Worm (Caenorhabditis elegans) whole organism, young adult: Measurements from ENCODE around the gene F48F5.8.

Experiments
- ama-1 ChIP-seq, 3 experiments: fragments of 150-350 bp in 1 of 3; sonication (generic microtip) in 2 of 3; optimal IDR thresholded peaks; 2 replicates each; lab custom pipeline; 2014 to 2018; ENCODE audit warnings: missing biosample characterization in 2 of 3, missing genetic modification characterization in 2 of 3, missing genetic modification reagents in 2 of 3
- ceh-58 ChIP-seq: fragments of 200-800 bp; sonication (Bioruptor generic); IDR thresholded peaks from 2 replicates; pipeline ENCODE4 v1.3.6; 2022; ENCODE audit warnings: missing genetic modification characterization, missing compliant biosample characterization
- ceh-79 ChIP-seq: sonication (generic microtip); optimal IDR thresholded peaks from 2 replicates; lab custom pipeline; 2017; ENCODE audit warnings: mild to moderate bottlenecking, missing genetic modification characterization, missing compliant biosample characterization
- lin-54 ChIP-seq: fragments of 200-800 bp; sonication (Bioruptor generic); optimal IDR thresholded peaks from 2 replicates; lab custom pipeline; 2018; ENCODE audit warnings: mild to moderate bottlenecking, missing genetic modification characterization, missing compliant biosample characterization
- mes-4 ChIP-seq: sonication (generic microtip); optimal IDR thresholded peaks from 2 replicates; lab custom pipeline; 2016; ENCODE audit warnings: missing genotype, missing genetic modification characterization, missing compliant biosample characterization
- rec-8 ChIP-seq, 2 experiments: sonication (generic microtip); optimal IDR thresholded peaks; 2 replicates each; lab custom pipeline; 2016; ENCODE audit warnings: mild to moderate bottlenecking in 2 of 2, missing genetic modification characterization in 2 of 2, missing genetic modification reagents in 2 of 2, missing genotype in 2 of 2, missing biosample characterization in 1 of 2, missing compliant biosample characterization in 1 of 2, moderate library complexity in 1 of 2
- sea-2 ChIP-seq: fragments of 200-800 bp; sonication (Bioruptor generic); IDR thresholded peaks from 2 replicates; pipeline ENCODE4 v1.3.6; 2022; ENCODE audit warnings: missing genetic modification characterization, missing compliant biosample characterization
- snpc-1.3 ChIP-seq: sonication (generic microtip); optimal IDR thresholded peaks from 2 replicates; lab custom pipeline; 2017; ENCODE audit warnings: missing genetic modification characterization, mild to moderate bottlenecking, missing compliant biosample characterization, antibody characterized with exemption, moderate library complexity, missing genotype, missing genetic modification reagents; ENCODE audit not compliant: insufficient read depth
- sptf-2 ChIP-seq: fragments of 200-800 bp; sonication (Bioruptor generic); optimal IDR thresholded peaks from 2 replicates; lab custom pipeline; 2018; ENCODE audit warnings: mild to moderate bottlenecking, missing genetic modification characterization, missing compliant biosample characterization
- xnd-1 ChIP-seq: sonication (generic microtip); optimal IDR thresholded peaks from 2 replicates; lab custom pipeline; 2016; ENCODE audit warnings: missing genotype, missing genetic modification reagents, missing genetic modification characterization, missing compliant biosample characterization

- no peak for TF ChIP-seq ama-1 (optimal IDR thresholded peaks at IDR 0.05; lab: Kevin White, UChicago)
- no peak for TF ChIP-seq ama-1 (GFP tag; optimal IDR thresholded peaks at IDR 0.05; lab: Kevin White, UChicago)
- no peak for TF ChIP-seq ceh-58 (GFP tag; lab: Robert Waterston, UW)
- TF ChIP-seq xnd-1 (tag; lab: Kevin White, UChicago) = no peak
- no peak for TF ChIP-seq lin-54 (GFP tag; lab: Kevin White, UChicago)
- TF ChIP-seq snpc-1.3 (tag; lab: Kevin White, UChicago) = no peak
- TF ChIP-seq ceh-79 (tag; lab: Kevin White, UChicago) = no peak
- TF ChIP-seq sptf-2 = no peak
- TF ChIP-seq mes-4 (tag; lab: Kevin White, UChicago) = no peak
- TF ChIP-seq sea-2 (GFP tag; lab: Robert Waterston, UW) = no peak
- TF ChIP-seq rec-8 (tag; optimal IDR thresholded peaks at IDR 0.05; lab: Kevin White, UChicago) = no peak
Observed at ce11 chrV:20399532-20400068, 25.5 kb upstream of the F48F5.8 start.
